Worm (Caenorhabditis elegans): Measurements from ENCODE around the gene F34H10.1.
A peak's percentile ranks its signal among the peaks of the same experiment; 100 is the strongest.

The F34H10.1 gene

ce11 chrX:9629552-9629951 is 3.6 kb downstream of the F34H10.1 start:
- TF ChIP-seq lir-3 (tag; optimal IDR thresholded peaks at IDR 0.05; ENCODE audit: poor library complexity) (no peak), unc-130 (tag; optimal IDR thresholded peaks at IDR 0.05) (no peak), ets-5 (GFP tag; IDR thresholded peaks at IDR 0.05) (no peak), ceh-8 (GFP tag; optimal IDR thresholded peaks at IDR 0.05) (peak; percentile 72), pax-3 (tag; optimal IDR thresholded peaks at IDR 0.05) (no peak), mab-9 (GFP tag; IDR thresholded peaks at IDR 0.05) (no peak), blmp-1 (tag; optimal IDR thresholded peaks at IDR 0.05) (peak; percentile 10), unc-98 (GFP tag; IDR thresholded peaks at IDR 0.05) (no peak), C04F5.9 (tag; optimal IDR thresholded peaks at IDR 0.05) (no peak), nhr-71 (tag; optimal IDR thresholded peaks at IDR 0.05) (peak; percentile 25), alr-1 (tag; optimal IDR thresholded peaks at IDR 0.05; ENCODE audit: borderline replicate concordance) (no peak), nhr-85 (tag) (no peak), fkh-8 (tag; optimal IDR thresholded peaks at IDR 0.05) (peak; percentile 66), tlp-1 (tag; optimal IDR thresholded peaks at IDR 0.05) (no peak), ceh-63 (GFP tag; optimal IDR thresholded peaks at IDR 0.05) (no peak)

- TF ChIP-seq lin-39 (tag; optimal IDR thresholded peaks at IDR 0.05) (no peak), dsc-1 (tag; optimal IDR thresholded peaks at IDR 0.05) (no peak), dpl-1 (GFP tag; optimal IDR thresholded peaks at IDR 0.05) (no peak), egl-27 (tag; optimal IDR thresholded peaks at IDR 0.05) (no peak), elt-3 (tag; optimal IDR thresholded peaks at IDR 0.05) (no peak), nhr-12 (tag; optimal IDR thresholded peaks at IDR 0.05) (no peak), isw-1 (GFP tag; IDR thresholded peaks at IDR 0.05) (no peak), hlh-17 (GFP tag; optimal IDR thresholded peaks at IDR 0.05; ENCODE audit: borderline replicate concordance) (no peak), mep-1 (tag; optimal IDR thresholded peaks at IDR 0.05) (no peak), alr-1 (tag; optimal IDR thresholded peaks at IDR 0.05; ENCODE audit: borderline replicate concordance) (no peak), grh-1 (GFP tag; IDR thresholded peaks at IDR 0.05) (no peak), skn-1 (tag; optimal IDR thresholded peaks at IDR 0.05) (no peak), nhr-237 (tag; optimal IDR thresholded peaks at IDR 0.05) (no peak)
Measured at ce11 chrX:9634925-9635324, 9.0 kb downstream of the F34H10.1 start, which contains the start of gene F34H10.3. F34H10.3 (minus strand) TSS chrX:9635025.

- TF ChIP-seq aha-1 (tag; optimal IDR thresholded peaks at IDR 0.05) (no peak), mab-9 (GFP tag; IDR thresholded peaks at IDR 0.05) (no peak), aly-2 (tag; optimal IDR thresholded peaks at IDR 0.05) (no peak), Y116A8C.19 (tag; optimal IDR thresholded peaks at IDR 0.05; ENCODE audit: borderline replicate concordance) (no peak), unc-86 (tag; optimal IDR thresholded peaks at IDR 0.05) (no peak), nhr-85 (tag) (no peak), irx-1 (tag; optimal IDR thresholded peaks at IDR 0.05) (no peak), unc-130 (tag; optimal IDR thresholded peaks at IDR 0.05) (no peak), ces-1 (GFP tag; optimal IDR thresholded peaks at IDR 0.05) (no peak), C04F5.9 (tag; optimal IDR thresholded peaks at IDR 0.05) (no peak), blmp-1 (tag; optimal IDR thresholded peaks at IDR 0.05) (no peak), vab-15 (tag; optimal IDR thresholded peaks at IDR 0.05) (no peak), fkh-10 (GFP tag; optimal IDR thresholded peaks at IDR 0.05) (no peak), jun-1 (tag; optimal IDR thresholded peaks at IDR 0.05) (no peak)
Measured at ce11 chrX:9635376-9635775, 9.5 kb downstream of the F34H10.1 start, which contains the start of gene F34H10.5. F34H10.5 (plus strand) TSS chrX:9635676.

ce11 chrX:9637137-9637536 is 11.2 kb downstream of the F34H10.1 start:
- TF ChIP-seq unc-98 (GFP tag; IDR thresholded peaks at IDR 0.05) (no peak), vab-15 (tag; optimal IDR thresholded peaks at IDR 0.05) (no peak), nhr-11 (tag; optimal IDR thresholded peaks at IDR 0.05) (no peak), mab-9 (GFP tag; IDR thresholded peaks at IDR 0.05) (no peak), blmp-1 (tag; optimal IDR thresholded peaks at IDR 0.05) (peak; percentile 25), ceh-82 (tag; optimal IDR thresholded peaks at IDR 0.05) (peak in 1 of 3 experiments; percentile 2), efl-1 (optimal IDR thresholded peaks at IDR 0.05) (no peak), efl-1 (GFP tag; optimal IDR thresholded peaks at IDR 0.05 in 1 of 2) (peak in 1 of 2 experiments; percentile 53), fos-1 (tag; optimal IDR thresholded peaks at IDR 0.05) (no peak), ces-1 (GFP tag; optimal IDR thresholded peaks at IDR 0.05) (no peak), lin-14 (GFP tag; optimal IDR thresholded peaks at IDR 0.05) (peak; percentile 20), rnt-1 (tag; optimal IDR thresholded peaks at IDR 0.05) (no peak), hlh-4 (tag; optimal IDR thresholded peaks at IDR 0.05) (no peak), nhr-12 (tag; optimal IDR thresholded peaks at IDR 0.05) (no peak), sup-37 (GFP tag; optimal IDR thresholded peaks at IDR 0.05) (no peak), lin-35 (GFP tag; optimal IDR thresholded peaks at IDR 0.05) (peak in 1 of 2 experiments; percentile 5), grh-1 (GFP tag; IDR thresholded peaks at IDR 0.05) (no peak)

Data from whole organism, L1 larva.